Fruit fly (Drosophila melanogaster): ENCODE results near the gene Sarm.

Sarm gene

DNA sequence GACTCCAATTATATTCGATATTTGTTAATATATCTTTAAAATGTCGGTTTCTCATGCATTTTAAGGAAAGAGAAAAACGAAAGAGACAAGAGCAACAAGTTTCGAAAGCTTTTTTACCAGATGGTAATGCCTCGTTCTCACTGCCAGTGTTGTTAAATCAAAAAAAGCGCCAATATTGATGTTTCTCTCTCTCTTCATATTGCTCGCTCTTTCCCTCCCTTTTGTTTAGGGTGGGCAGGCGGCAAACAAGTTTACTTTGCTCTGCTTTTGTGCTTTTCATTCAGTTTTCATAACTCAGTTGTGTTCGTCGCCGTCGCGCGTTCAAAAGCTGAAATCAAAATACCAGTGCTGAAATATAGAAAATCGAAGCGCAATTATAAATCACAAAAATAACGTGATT, 18.1 kb downstream of the Sarm start:
- no peak for TF ChIP-seq Six4 (GFP tag; optimal IDR thresholded peaks at IDR 0.05)
- TF ChIP-seq grn (GFP tag; optimal IDR thresholded peaks at IDR 0.05), result no peak
- TF ChIP-seq cwo (GFP tag; optimal IDR thresholded peaks at IDR 0.05), result peak; percentile 41
- no peak for TF ChIP-seq CG1024 (GFP tag; IDR thresholded peaks at IDR 0.05)
- no peak for TF ChIP-seq CG17612 (GFP tag; IDR thresholded peaks at IDR 0.05)
- TF ChIP-seq hth (optimal IDR thresholded peaks at IDR 0.05), result no peak
- no peak for TF ChIP-seq Usf (GFP tag; optimal IDR thresholded peaks at IDR 0.05)
- TF ChIP-seq CG12219 (GFP tag; optimal IDR thresholded peaks at IDR 0.05), result peak; percentile 41
- TF ChIP-seq Mad (GFP tag; optimal IDR thresholded peaks at IDR 0.05), result peak; percentile 17
- peak; percentile 21 for TF ChIP-seq CG2875 (GFP tag; optimal IDR thresholded peaks at IDR 0.05)
- TF ChIP-seq gcm2 (GFP tag; optimal IDR thresholded peaks at IDR 0.05), result peak; percentile 15
- peak; percentile 56 for TF ChIP-seq CG6813 (GFP tag; optimal IDR thresholded peaks at IDR 0.05)
- TF ChIP-seq hkb (optimal IDR thresholded peaks at IDR 0.05), result no peak
- peak; percentile 67 for TF ChIP-seq hkb (GFP tag; IDR thresholded peaks at IDR 0.05)
- peak; percentile 31 for TF ChIP-seq gcm (GFP tag; optimal IDR thresholded peaks at IDR 0.05)
- no peak for TF ChIP-seq CG18764 (GFP tag; optimal IDR thresholded peaks at IDR 0.05)
- TF ChIP-seq ssp (GFP tag; IDR thresholded peaks at IDR 0.05), result no peak
- no peak for TF ChIP-seq D (optimal IDR thresholded peaks at IDR 0.05)
- TF ChIP-seq D (GFP tag; optimal IDR thresholded peaks at IDR 0.05), result no peak
- TF ChIP-seq az2 (GFP tag; optimal IDR thresholded peaks at IDR 0.05), result no peak
- TF ChIP-seq CG12769 (tag; optimal IDR thresholded peaks at IDR 0.05), result peak; percentile 62
- no peak; the same call in 1 of the 2 replicates for TF ChIP-seq sens-2 (GFP tag; IDR thresholded peaks at IDR 0.05)
- TF ChIP-seq insv (GFP tag; optimal IDR thresholded peaks at IDR 0.05), result no peak
- TF ChIP-seq HLH3B (GFP tag; IDR thresholded peaks at IDR 0.05), result no peak; the same call in 1 of the 2 replicates
- no peak; the same call in 2 of the 3 replicates for TF ChIP-seq B-H1 (GFP tag; IDR thresholded peaks at IDR 0.05)
- TF ChIP-seq slou (GFP tag; optimal IDR thresholded peaks at IDR 0.05), result no peak
- peak; percentile 42 for TF ChIP-seq CG2678 (tag; optimal IDR thresholded peaks at IDR 0.05)
- TF ChIP-seq Ptx1 (GFP tag; IDR thresholded peaks at IDR 0.05), result no peak
- TF ChIP-seq E2f1 (GFP tag; IDR thresholded peaks at IDR 0.05), result peak; percentile 31; the same call in 1 of the 2 replicates
- no peak for TF ChIP-seq CG8388 (GFP tag; optimal IDR thresholded peaks at IDR 0.05)
- peak; percentile 29 for TF ChIP-seq tap (tag; optimal IDR thresholded peaks at IDR 0.05)
- no peak for TF ChIP-seq Bgb (GFP tag; IDR thresholded peaks at IDR 0.05; ENCODE audit: partially characterized antibody)
- no peak for TF ChIP-seq CG2889 (GFP tag; IDR thresholded peaks at IDR 0.05)
- no peak for TF ChIP-seq CG2202 (tag; optimal IDR thresholded peaks at IDR 0.05)
- TF ChIP-seq CG8765 (GFP tag; IDR thresholded peaks at IDR 0.05), result no peak
- TF ChIP-seq CG17186 (GFP tag; optimal IDR thresholded peaks at IDR 0.05), result no peak
- no peak for TF ChIP-seq CG9437 (GFP tag; optimal IDR thresholded peaks at IDR 0.05)
- TF ChIP-seq ab (GFP tag; optimal IDR thresholded peaks at IDR 0.05), result no peak
- no peak for TF ChIP-seq prd (optimal IDR thresholded peaks at IDR 0.05)
- no peak for TF ChIP-seq prd (GFP tag; IDR thresholded peaks at IDR 0.05)
- peak; percentile 2 for TF ChIP-seq crc (GFP tag; optimal IDR thresholded peaks at IDR 0.05)
- peak; percentile 28; the same call in 1 of the 2 replicates for TF ChIP-seq Drgx (GFP tag; IDR thresholded peaks at IDR 0.05)
- TF ChIP-seq CG11560 (tag; IDR thresholded peaks at IDR 0.05), result no peak
- no peak for TF ChIP-seq Abd-B (GFP tag; optimal IDR thresholded peaks at IDR 0.05)
- no peak for TF ChIP-seq fd3F (GFP tag; optimal IDR thresholded peaks at IDR 0.05)
- peak; percentile 79 for TF ChIP-seq caup (GFP tag; optimal IDR thresholded peaks at IDR 0.05; ENCODE audit: severe bottlenecking)
- no peak for TF ChIP-seq CG17361 (GFP tag; IDR thresholded peaks at IDR 0.05)
- TF ChIP-seq pros (GFP tag; optimal IDR thresholded peaks at IDR 0.05), result no peak
- peak; percentile 40 for TF ChIP-seq dmrt99B (tag; optimal IDR thresholded peaks at IDR 0.05)
- peak; percentile 69 for TF ChIP-seq her (GFP tag; optimal IDR thresholded peaks at IDR 0.05)
- no peak for TF ChIP-seq Kr (GFP tag; optimal IDR thresholded peaks at IDR 0.05)
- peak; percentile 68 for TF ChIP-seq zen2 (GFP tag; IDR thresholded peaks at IDR 0.05; ENCODE audit: partially characterized antibody)
- TF ChIP-seq toy (GFP tag; IDR thresholded peaks at IDR 0.05), result no peak

All from whole organism, embryonic.